Worm (Caenorhabditis elegans): ENCODE results near the gene srd-64.

ce11 chrIII:1664761-1665266 is 30.1 kb downstream of the srd-64 start, which contains the start of gene Y22D7AL.16:
- TF ChIP-seq cog-1 (tag; optimal IDR thresholded peaks at IDR 0.05) (no peak), klf-2 (GFP tag; conservative IDR thresholded peaks at IDR 0.05) (no peak), ztf-23 (GFP tag; IDR thresholded peaks at IDR 0.05) (no peak), ztf-29 (GFP tag; IDR thresholded peaks at IDR 0.05) (no peak), med-1 (GFP tag; optimal IDR thresholded peaks at IDR 0.05; ENCODE audit: insufficient read depth) (no peak), tab-1 (GFP tag; IDR thresholded peaks at IDR 0.05) (no peak), flt-1 (GFP tag; IDR thresholded peaks at IDR 0.05) (no peak), T22C8.4 (GFP tag; IDR thresholded peaks at IDR 0.05) (no peak)

Measured in whole organism, midembryonic.